Fruit fly (Drosophila melanogaster): ENCODE data around the gene Kots.

The Kots gene

DNA sequence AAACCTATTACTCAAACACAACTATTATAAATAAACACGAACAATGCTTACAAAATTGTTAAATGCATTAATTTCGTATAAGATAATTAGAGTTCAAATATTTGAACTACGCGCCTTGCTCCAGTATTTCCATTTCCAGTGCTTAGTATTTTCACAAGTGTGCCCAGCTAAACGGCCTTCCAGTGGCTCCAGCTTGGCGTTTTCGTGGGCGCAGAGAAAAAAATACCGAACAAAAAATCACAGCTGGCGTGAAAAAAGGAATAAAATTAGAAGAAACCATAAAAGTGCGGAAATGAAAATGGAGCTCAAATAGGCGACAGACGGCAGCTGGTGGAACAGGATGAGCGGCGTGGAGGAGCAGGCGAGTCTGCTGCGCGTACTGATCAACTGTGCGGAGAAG, 5.4 kb downstream of the Kots start, which contains the start of gene Ipp:
TSS of gene Ipp (plus strand) at position 208 of the 400 bp plus-strand sequence.
- TF ChIP-seq eg (GFP tag; IDR thresholded peaks at IDR 0.05) = 0 out of 3 replicates have a peak, but pooled peaks have one; percentile 10
- no peak for TF ChIP-seq fd85E (GFP tag; optimal IDR thresholded peaks at IDR 0.05)

DNA sequence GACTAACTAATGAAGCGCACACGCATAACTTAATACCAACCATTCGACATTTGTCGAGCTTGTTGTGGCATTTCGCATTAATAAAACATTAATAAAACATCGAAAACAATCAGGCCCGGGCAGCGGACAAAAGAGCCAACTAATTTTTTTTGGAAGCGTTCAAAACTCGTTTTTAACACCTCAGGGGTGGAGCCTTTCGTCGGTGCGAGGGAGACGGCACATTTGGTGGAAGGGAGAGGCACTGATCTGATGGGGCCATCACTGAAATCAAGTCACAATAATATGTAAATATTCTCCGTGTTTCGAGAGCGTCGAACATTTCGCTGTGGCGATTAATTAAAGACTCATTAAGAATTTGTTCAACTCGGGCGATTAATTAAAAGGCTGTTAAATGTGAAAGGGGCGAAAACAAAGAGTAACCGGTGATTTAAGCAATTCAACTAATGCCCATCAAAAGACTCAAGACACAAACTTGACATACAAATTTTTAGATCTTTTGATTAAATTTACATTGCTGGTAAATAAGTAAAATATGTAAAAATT, 7.1 kb downstream of the Kots start:
- TF ChIP-seq CG6808 (GFP tag; optimal IDR thresholded peaks at IDR 0.05) = no peak
- TF ChIP-seq CG16779 (tag; optimal IDR thresholded peaks at IDR 0.05) = no peak

DNA sequence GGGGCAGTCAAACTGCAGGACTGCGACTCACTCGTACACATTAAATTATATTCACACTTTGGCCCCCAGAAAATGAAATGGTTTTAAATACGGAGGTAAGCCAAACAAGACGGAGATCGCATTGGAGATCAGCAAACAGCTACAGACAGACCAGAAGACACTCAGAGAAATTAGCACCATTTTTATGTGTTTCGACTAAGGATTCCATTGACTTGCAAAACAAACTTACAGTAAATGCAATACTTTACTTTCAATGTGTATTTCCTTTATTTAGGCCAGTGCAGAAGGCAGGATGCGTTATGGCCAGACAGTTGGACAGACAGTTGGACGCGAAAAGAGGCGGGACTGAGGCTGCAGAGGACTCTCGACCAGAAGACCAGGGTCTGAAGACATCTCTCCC, 8.7 kb downstream of the Kots start:
- TF ChIP-seq Sox102F (GFP tag; optimal IDR thresholded peaks at IDR 0.05) = peak; percentile 1
- TF ChIP-seq net (GFP tag; optimal IDR thresholded peaks at IDR 0.05) = no peak
- no peak for TF ChIP-seq fd59A (GFP tag; optimal IDR thresholded peaks at IDR 0.05)
- TF ChIP-seq Blimp-1 (GFP tag; optimal IDR thresholded peaks at IDR 0.05) = no peak
- TF ChIP-seq CG3919 (GFP tag; optimal IDR thresholded peaks at IDR 0.05) = peak; percentile 4
- no peak for TF ChIP-seq CG6854 (GFP tag; optimal IDR thresholded peaks at IDR 0.05)
- peak; percentile 7 for TF ChIP-seq CG6808 (GFP tag; optimal IDR thresholded peaks at IDR 0.05)
- TF ChIP-seq Smox (GFP tag; optimal IDR thresholded peaks at IDR 0.05) = peak; percentile 31
- peak; percentile 1 for TF ChIP-seq acj6 (GFP tag; optimal IDR thresholded peaks at IDR 0.05)
- TF ChIP-seq eg (GFP tag; IDR thresholded peaks at IDR 0.05) = no peak
- peak; percentile 39 for TF ChIP-seq Met (GFP tag; optimal IDR thresholded peaks at IDR 0.05)
- TF ChIP-seq CG31627 (GFP tag; optimal IDR thresholded peaks at IDR 0.05) = peak; percentile 18
- TF ChIP-seq CG3032 (tag; optimal IDR thresholded peaks at IDR 0.05) = peak; percentile 6
- TF ChIP-seq CG6792 (GFP tag; optimal IDR thresholded peaks at IDR 0.05) = peak; percentile 18
- TF ChIP-seq esn (GFP tag; optimal IDR thresholded peaks at IDR 0.05) = peak; percentile 30
- peak; percentile 24 for TF ChIP-seq CG1621 (tag; optimal IDR thresholded peaks at IDR 0.05)
- peak; percentile 9 for TF ChIP-seq pdm3 (GFP tag; optimal IDR thresholded peaks at IDR 0.05)
- 0 out of 3 replicates have a peak, but pooled peaks have one; percentile 34 for TF ChIP-seq CG6163 (GFP tag; IDR thresholded peaks at IDR 0.05)
- TF ChIP-seq Eip78C (GFP tag) = peak; percentile 41
- no peak for TF ChIP-seq Hr38 (GFP tag; optimal IDR thresholded peaks at IDR 0.05)
- TF ChIP-seq dsx (GFP tag; optimal IDR thresholded peaks at IDR 0.05; ENCODE audit: poor library complexity, severe bottlenecking) = no peak
- TF ChIP-seq topi (GFP tag; optimal IDR thresholded peaks at IDR 0.05) = peak; percentile 4
- no peak for TF ChIP-seq cyc (GFP tag; optimal IDR thresholded peaks at IDR 0.05)
- TF ChIP-seq CG32006 (GFP tag; optimal IDR thresholded peaks at IDR 0.05) = no peak

DNA sequence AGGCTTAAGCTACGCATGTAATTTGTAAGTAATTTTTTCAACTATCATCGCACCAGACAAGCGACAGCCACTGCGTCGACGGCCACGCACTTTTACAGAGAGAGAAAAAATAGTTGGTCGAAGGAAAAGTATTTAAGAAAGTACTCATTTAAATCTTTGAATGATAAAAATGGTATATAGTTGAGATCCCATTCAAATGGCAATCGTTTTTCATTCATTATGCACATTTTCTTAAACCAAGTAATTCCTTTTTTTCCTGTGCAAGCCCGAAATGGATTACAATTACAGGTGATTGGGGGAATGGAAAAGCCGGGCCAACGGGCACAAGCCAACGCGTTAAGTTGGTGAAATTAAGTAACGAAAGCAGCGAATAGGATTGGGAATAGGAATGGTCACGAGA, 11.7 kb downstream of the Kots start:
- TF ChIP-seq CG32006 (GFP tag; optimal IDR thresholded peaks at IDR 0.05) = peak; percentile 86
- TF ChIP-seq dac (GFP tag; optimal IDR thresholded peaks at IDR 0.05) = peak; percentile 44
- peak; percentile 23 for TF ChIP-seq Hr38 (GFP tag; optimal IDR thresholded peaks at IDR 0.05)
- peak; percentile 86 for TF ChIP-seq eg (GFP tag; IDR thresholded peaks at IDR 0.05)
- peak; percentile 45 for TF ChIP-seq achi (GFP tag; optimal IDR thresholded peaks at IDR 0.05)
- peak; percentile 54 for TF ChIP-seq pdm3 (GFP tag; optimal IDR thresholded peaks at IDR 0.05)
- no peak for TF ChIP-seq spab (GFP tag; optimal IDR thresholded peaks at IDR 0.05)
- no peak for TF ChIP-seq Blimp-1 (GFP tag; optimal IDR thresholded peaks at IDR 0.05)
- TF ChIP-seq Sox15 (GFP tag; optimal IDR thresholded peaks at IDR 0.05) = no peak
- peak; percentile 32 for TF ChIP-seq CG10631 (GFP tag; optimal IDR thresholded peaks at IDR 0.05)
- TF ChIP-seq svp (GFP tag) = no peak
- peak; percentile 56 for TF ChIP-seq net (GFP tag; optimal IDR thresholded peaks at IDR 0.05)
- TF ChIP-seq salr (GFP tag; optimal IDR thresholded peaks at IDR 0.05) = peak in 1 of 2 experiments; percentile 46
- TF ChIP-seq OdsH (GFP tag; optimal IDR thresholded peaks at IDR 0.05) = peak; percentile 47
- TF ChIP-seq Lpt (GFP tag; optimal IDR thresholded peaks at IDR 0.05) = peak; percentile 39
- TF ChIP-seq Met (GFP tag; optimal IDR thresholded peaks at IDR 0.05) = no peak
- no peak for TF ChIP-seq CG11762 (GFP tag; optimal IDR thresholded peaks at IDR 0.05; ENCODE audit: insufficient read depth)
- TF ChIP-seq acj6 (GFP tag; optimal IDR thresholded peaks at IDR 0.05) = no peak
- TF ChIP-seq Hr4 (GFP tag; optimal IDR thresholded peaks at IDR 0.05) = peak; percentile 82
- TF ChIP-seq CG6163 (GFP tag; IDR thresholded peaks at IDR 0.05) = peak; percentile 64
- peak; percentile 72 for TF ChIP-seq CG6276 (GFP tag; optimal IDR thresholded peaks at IDR 0.05)
- TF ChIP-seq CG4318 (GFP tag; optimal IDR thresholded peaks at IDR 0.05) = peak; percentile 63
- peak; percentile 82 for TF ChIP-seq Eip78C (GFP tag)
- no peak for TF ChIP-seq CG3032 (tag; optimal IDR thresholded peaks at IDR 0.05)
- peak; percentile 81 for TF ChIP-seq CG8119 (GFP tag; IDR thresholded peaks at IDR 0.05)
- TF ChIP-seq CG3919 (GFP tag; optimal IDR thresholded peaks at IDR 0.05) = peak; percentile 35
- TF ChIP-seq Gug (GFP tag; IDR thresholded peaks at IDR 0.05) = peak; percentile 60
- peak; percentile 85 for TF ChIP-seq CG15336 (GFP tag; IDR thresholded peaks at IDR 0.05)

Data from whole organism, prepupa.